Fruit fly (Drosophila melanogaster) whole organism, embryonic: ENCODE results near the gene Jhbp7.
A peak's percentile ranks its signal among the peaks of the same experiment; 100 is the strongest.

ENCODE experiments used
- CG11093 ChIP-seq: fragments of 200-800 bp; sonication (Bioruptor generic); IDR thresholded peaks from 3 replicates; pipeline ENCODE4 v1.3.6; 2022; ENCODE audit warnings: missing biosample characterization, missing genetic modification characterization
- CG12236 ChIP-seq: fragments of 200-800 bp; sonication (Bioruptor generic); optimal IDR thresholded peaks from 2 replicates; lab custom pipeline; 2016; ENCODE audit warnings: missing biosample characterization, missing genetic modification characterization
- CG12659 ChIP-seq: fragments of 200-800 bp; sonication (Bioruptor generic); optimal IDR thresholded peaks from 3 replicates; lab custom pipeline; 2017; ENCODE audit warnings: mild to moderate bottlenecking, missing biosample characterization, missing genetic modification reagents, missing genetic modification characterization
- CG1603 ChIP-seq: fragments of 200-800 bp; sonication (Bioruptor generic); optimal IDR thresholded peaks from 2 replicates; lab custom pipeline; 2019; ENCODE audit warnings: missing biosample characterization, mild to moderate bottlenecking, missing genetic modification characterization, moderate library complexity
- CG16863 ChIP-seq: fragments of 200-800 bp; sonication (Bioruptor generic); optimal IDR thresholded peaks from 3 replicates; lab custom pipeline; 2016; ENCODE audit warnings: missing biosample characterization, missing genetic modification characterization
- CG1792 ChIP-seq: fragments of 200-800 bp; sonication (Bioruptor generic); optimal IDR thresholded peaks from 2 replicates; lab custom pipeline; 2016; ENCODE audit warnings: missing biosample characterization, missing genetic modification characterization
- CG18262 ChIP-seq: fragments of 200-800 bp; optimal IDR thresholded peaks from 3 replicates; lab custom pipeline; 2019; ENCODE audit warnings: missing biosample characterization, mild to moderate bottlenecking, missing genetic modification characterization, moderate library complexity
- CG2129 ChIP-seq: fragments of 200-800 bp; sonication (Bioruptor generic); IDR thresholded peaks from 2 replicates; pipeline ENCODE4 v1.3.6; 2022; ENCODE audit warnings: missing biosample characterization, missing genetic modification characterization; ENCODE audit not compliant: partially characterized antibody
- CG2678 ChIP-seq: fragments of 200-800 bp; sonication (Bioruptor generic); optimal IDR thresholded peaks from 3 replicates; lab custom pipeline; 2019; ENCODE audit warnings: missing biosample characterization, mild to moderate bottlenecking, missing genetic modification characterization, moderate library complexity
- CG2875 ChIP-seq: fragments of 200-800 bp; sonication (Bioruptor generic); optimal IDR thresholded peaks from 2 replicates; lab custom pipeline; 2017; ENCODE audit warnings: missing biosample characterization, mild to moderate bottlenecking, missing genetic modification characterization, missing genetic modification reagents
- CG31441 ChIP-seq: fragments of 200-800 bp; sonication (Bioruptor generic); IDR thresholded peaks from 2 replicates; pipeline ENCODE4 v1.3.6; 2022; ENCODE audit warnings: missing biosample characterization, missing genetic modification characterization
- CG33213 ChIP-seq: fragments of 200-800 bp; sonication (Bioruptor generic); optimal IDR thresholded peaks from 3 replicates; lab custom pipeline; 2016; ENCODE audit warnings: missing biosample characterization, missing genetic modification characterization
- CG33557 ChIP-seq: fragments of 200-800 bp; sonication (Bioruptor generic); optimal IDR thresholded peaks from 2 replicates; lab custom pipeline; 2019; ENCODE audit warnings: missing biosample characterization, mild to moderate bottlenecking, missing genetic modification characterization, moderate library complexity
- CG3726 ChIP-seq: fragments of 200-800 bp; sonication (Bioruptor generic); IDR thresholded peaks from 3 replicates; pipeline ENCODE4, ENCODE4 v1.3.6; 2022; ENCODE audit warnings: missing biosample characterization, missing genetic modification characterization
- CG4707 ChIP-seq: fragments of 200-800 bp; sonication (Bioruptor generic); optimal IDR thresholded peaks from 2 replicates; lab custom pipeline; 2018; ENCODE audit warnings: missing biosample characterization, mild to moderate bottlenecking, missing genetic modification characterization, moderate library complexity
- CG4730 ChIP-seq: fragments of 200-800 bp; sonication (Bioruptor generic); IDR thresholded peaks from 2 replicates; pipeline ENCODE4 v1.3.6; 2022; ENCODE audit warnings: missing biosample characterization, missing genetic modification characterization
- CG5180 ChIP-seq: fragments of 200-800 bp; sonication (Bioruptor generic); optimal IDR thresholded peaks from 3 replicates; lab custom pipeline; 2017; ENCODE audit warnings: missing biosample characterization, missing genetic modification characterization, mild to moderate bottlenecking, moderate library complexity, missing genetic modification reagents
- CG6791 ChIP-seq: fragments of 200-800 bp; sonication (Bioruptor generic); IDR thresholded peaks from 3 replicates; pipeline ENCODE4 v1.3.6; 2022; ENCODE audit warnings: missing biosample characterization, missing genetic modification characterization; ENCODE audit not compliant: partially characterized antibody
- CG7271 ChIP-seq: fragments of 200-800 bp; sonication (Bioruptor generic); optimal IDR thresholded peaks from 2 replicates; lab custom pipeline; 2018; ENCODE audit warnings: missing biosample characterization, mild to moderate bottlenecking, missing genetic modification characterization, moderate library complexity
- CG8281 ChIP-seq: fragments of 200-800 bp; sonication (Bioruptor generic); optimal IDR thresholded peaks from 2 replicates; lab custom pipeline; 2018; ENCODE audit warnings: missing biosample characterization, mild to moderate bottlenecking, missing genetic modification characterization, moderate library complexity
- CG8765 ChIP-seq: fragments of 200-800 bp; sonication (Bioruptor generic); IDR thresholded peaks from 2 replicates; pipeline ENCODE4 v1.3.6; 2022; ENCODE audit warnings: missing biosample characterization, missing genetic modification characterization
- CG9609 ChIP-seq: fragments of 200-800 bp; sonication (Bioruptor generic); optimal IDR thresholded peaks from 3 replicates; lab custom pipeline; 2016; ENCODE audit warnings: missing biosample characterization, missing genetic modification characterization
- Chrac-16 ChIP-seq: fragments of 200-800 bp; sonication (Bioruptor generic); optimal IDR thresholded peaks from 3 replicates; lab custom pipeline; 2016; ENCODE audit warnings: missing biosample characterization, missing genetic modification characterization
- Dfd ChIP-seq, 2 experiments: fragments of >200 bp; optimal IDR thresholded peaks; 2 replicates each; lab custom pipeline; 2017; ENCODE audit warnings: missing biosample characterization in 2 of 2, missing genetic modification characterization in 2 of 2
- Dp ChIP-seq: fragments of 200-800 bp; sonication (Bioruptor generic); optimal IDR thresholded peaks from 2 replicates; lab custom pipeline; 2018; ENCODE audit warnings: missing biosample characterization, mild to moderate bottlenecking, missing genetic modification characterization, moderate library complexity
- Drgx ChIP-seq: fragments of 200-800 bp; sonication (Bioruptor generic); IDR thresholded peaks from 2 replicates; pipeline ENCODE4 v1.3.6; 2022; ENCODE audit warnings: missing biosample characterization, missing genetic modification characterization
- Fer2 ChIP-seq: fragments of 200-800 bp; sonication (Bioruptor generic); optimal IDR thresholded peaks from 2 replicates; lab custom pipeline; 2018; ENCODE audit warnings: missing biosample characterization, mild to moderate bottlenecking, missing genetic modification characterization, moderate library complexity
- H15 ChIP-seq: fragments of 200-800 bp; sonication (Bioruptor generic); IDR thresholded peaks from 3 replicates; pipeline ENCODE4 v1.3.6; 2022; ENCODE audit warnings: missing biosample characterization, missing genetic modification characterization
- HmgD ChIP-seq: fragments of 200-800 bp; sonication (Bioruptor generic); optimal IDR thresholded peaks from 3 replicates; lab custom pipeline; 2016; ENCODE audit warnings: missing biosample characterization, missing genetic modification characterization
- HmgZ ChIP-seq: fragments of 200-800 bp; sonication (Bioruptor generic); optimal IDR thresholded peaks from 2 replicates; lab custom pipeline; 2018; ENCODE audit warnings: missing biosample characterization, mild to moderate bottlenecking, missing genetic modification characterization
- Scr ChIP-seq: fragments of 200-800 bp; sonication (Bioruptor generic); IDR thresholded peaks from 2 replicates; pipeline ENCODE4 v1.3.6; 2022; ENCODE audit warnings: missing biosample characterization, missing genetic modification characterization; ENCODE audit not compliant: partially characterized antibody
- ac ChIP-seq: fragments of 200-800 bp; sonication (Bioruptor generic); optimal IDR thresholded peaks from 3 replicates; lab custom pipeline; 2017; ENCODE audit warnings: missing biosample characterization, mild to moderate bottlenecking, missing genetic modification characterization
- bab2 ChIP-seq: fragments of 200-800 bp; sonication (Bioruptor generic); optimal IDR thresholded peaks from 2 replicates; lab custom pipeline; 2016; ENCODE audit warnings: missing biosample characterization, missing genetic modification characterization
- br ChIP-seq: fragments of >200 bp; optimal IDR thresholded peaks from 2 replicates; lab custom pipeline; 2017
- chn ChIP-seq: fragments of 200-800 bp; sonication (Bioruptor generic); optimal IDR thresholded peaks from 2 replicates; lab custom pipeline; 2016; ENCODE audit warnings: missing biosample characterization, missing genetic modification characterization
- da ChIP-seq: fragments of 200-800 bp; sonication (Bioruptor generic); optimal IDR thresholded peaks from 2 replicates; lab custom pipeline; 2016; ENCODE audit warnings: missing biosample characterization, missing genetic modification characterization
- eve ChIP-seq, 2 experiments: fragments of >200 bp; optimal IDR thresholded peaks; 2 replicates each; lab custom pipeline; 2017; ENCODE audit warnings: missing biosample characterization in 2 of 2, missing genetic modification characterization in 2 of 2
- fd102C ChIP-seq: fragments of 200-800 bp; sonication (Bioruptor generic); optimal IDR thresholded peaks from 2 replicates; lab custom pipeline; 2018; ENCODE audit warnings: missing biosample characterization, mild to moderate bottlenecking, missing genetic modification characterization, moderate library complexity
- fd64A ChIP-seq: fragments of 200-800 bp; sonication (Bioruptor generic); optimal IDR thresholded peaks from 3 replicates; lab custom pipeline; 2018; ENCODE audit warnings: missing biosample characterization, mild to moderate bottlenecking, missing genetic modification characterization
- grn ChIP-seq: fragments of 200-800 bp; sonication (Bioruptor generic); optimal IDR thresholded peaks from 3 replicates; lab custom pipeline; 2017; ENCODE audit warnings: missing biosample characterization, missing genetic modification characterization
- ken ChIP-seq: fragments of 200-800 bp; sonication (Bioruptor generic); IDR thresholded peaks from 3 replicates; pipeline ENCODE4 v1.3.6; 2022; ENCODE audit warnings: missing biosample characterization, missing genetic modification characterization
- nau ChIP-seq: fragments of 200-800 bp; sonication (Bioruptor generic); optimal IDR thresholded peaks from 3 replicates; lab custom pipeline; 2017; ENCODE audit warnings: missing biosample characterization, mild to moderate bottlenecking, missing genetic modification characterization, missing genetic modification reagents
- onecut ChIP-seq: fragments of 200-800 bp; sonication (Bioruptor generic); IDR thresholded peaks from 2 replicates; pipeline ENCODE4 v1.3.6; 2022; ENCODE audit warnings: missing biosample characterization, missing genetic modification characterization
- pan ChIP-seq, 4 experiments: fragments of >200 bp in 3 of 4; fragments of 200-800 bp in 1 of 4; sonication (Bioruptor generic) in 1 of 4; optimal IDR thresholded peaks in 3 of 4; IDR thresholded peaks in 1 of 4; 2 replicates each; pipeline versions ENCODE4 v1.3.6 to Lab custom; 2017 to 2022; ENCODE audit warnings: missing biosample characterization in 2 of 4, missing genetic modification characterization in 2 of 4, mixed read lengths in 1 of 4
- pho ChIP-seq: fragments of 200-800 bp; sonication (Bioruptor generic); optimal IDR thresholded peaks from 2 replicates; lab custom pipeline; 2016; ENCODE audit warnings: missing biosample characterization, missing genetic modification characterization
- repo ChIP-seq: fragments of 200-800 bp; sonication (Bioruptor generic); optimal IDR thresholded peaks from 2 replicates; lab custom pipeline; 2016; ENCODE audit warnings: missing biosample characterization, missing genetic modification characterization
- sens-2 ChIP-seq: fragments of 200-800 bp; sonication (Bioruptor generic); IDR thresholded peaks from 2 replicates; pipeline ENCODE4 v1.3.6; 2022; ENCODE audit warnings: missing biosample characterization, missing genetic modification characterization
- wek ChIP-seq: fragments of 200-800 bp; sonication (Bioruptor generic); optimal IDR thresholded peaks from 3 replicates; lab custom pipeline; 2018; ENCODE audit warnings: missing biosample characterization, mild to moderate bottlenecking, missing genetic modification characterization, moderate library complexity
- zfh2 ChIP-seq: fragments of 200-800 bp; sonication (Bioruptor generic); optimal IDR thresholded peaks from 2 replicates; lab custom pipeline; 2016; ENCODE audit warnings: missing biosample characterization, missing genetic modification characterization

Gene Jhbp7

DNA sequence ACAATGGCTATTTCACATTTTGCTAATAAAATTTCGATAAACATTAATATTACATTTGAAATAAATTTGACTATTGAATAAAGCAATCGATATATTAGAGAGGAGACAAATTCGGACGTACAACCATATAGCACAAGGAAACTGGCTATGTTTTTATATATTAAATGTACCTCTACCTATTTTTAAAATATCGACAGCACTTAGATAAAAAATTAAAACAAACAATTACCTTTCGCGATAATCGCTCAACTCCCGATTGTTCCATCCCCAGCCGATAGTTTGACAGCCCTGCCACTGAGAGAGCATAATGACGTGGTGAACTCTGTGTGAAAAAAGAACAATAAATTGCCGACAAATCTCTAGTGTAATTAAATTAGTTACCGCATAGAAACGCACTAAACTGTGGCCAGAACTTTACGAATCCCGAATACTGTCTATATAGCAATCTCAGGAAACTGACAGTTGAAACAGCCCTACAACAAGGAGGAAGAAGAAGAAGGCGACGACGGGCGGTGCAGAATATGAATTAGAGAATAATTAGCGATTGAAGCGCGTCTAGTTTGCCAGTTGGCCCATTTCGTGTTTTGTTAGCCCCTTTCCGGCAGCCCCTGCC lies 21.3 kb downstream of the Jhbp7 start, which contains the start of gene CG11857 (continued):
- TF ChIP-seq Scr (GFP tag; lab: Robert Waterston, UW): peak; percentile 100
- TF ChIP-seq bab2 (GFP tag; lab: Kevin White, UChicago): peak; percentile 98
- TF ChIP-seq chn (GFP tag; lab: Kevin White, UChicago): peak; percentile 98
- TF ChIP-seq CG12236: peak; percentile 94
- no peak for TF ChIP-seq nau (GFP tag; lab: Kevin White, UChicago)
- peak; percentile 98 for TF ChIP-seq pho (GFP tag; lab: Kevin White, UChicago)
- peak; percentile 99 for TF ChIP-seq zfh2 (GFP tag; lab: Kevin White, UChicago)
- peak; percentile 98 for TF ChIP-seq CG8765 (GFP tag; lab: Robert Waterston, UW)
- peak; percentile 90 for TF ChIP-seq CG2875 (GFP tag; lab: Kevin White, UChicago)
- TF ChIP-seq CG31441 (GFP tag; lab: Robert Waterston, UW): peak; percentile 96
- peak; percentile 99 for TF ChIP-seq CG4730
- peak; percentile 79 for TF ChIP-seq fd102C
- peak in 1 of 2 experiments; percentile 54 for TF ChIP-seq eve (GFP tag; optimal IDR thresholded peaks at IDR 0.05; lab: Kevin White, UChicago)
- TF ChIP-seq onecut (GFP tag; lab: Robert Waterston, UW): peak; percentile 93
- peak; percentile 99 for TF ChIP-seq sens-2 (GFP tag; lab: Robert Waterston, UW)
- peak; percentile 79 for TF ChIP-seq wek
- TF ChIP-seq CG3726 (GFP tag; lab: Robert Waterston, UW): peak; percentile 96
- TF ChIP-seq Drgx (GFP tag; lab: Robert Waterston, UW): peak; percentile 96
- peak; percentile 98 for TF ChIP-seq CG2678 (tag; lab: Kevin White, UChicago)
- TF ChIP-seq CG4707: peak; percentile 82
- TF ChIP-seq Dp: peak; percentile 65
- TF ChIP-seq grn (GFP tag; lab: Kevin White, UChicago): peak; percentile 79
- peak; percentile 98 for TF ChIP-seq CG9609 (GFP tag; lab: Kevin White, UChicago)
- TF ChIP-seq pan (optimal IDR thresholded peaks at IDR 0.05; lab: Kevin White, UChicago): no peak
- TF ChIP-seq pan (GFP tag; optimal IDR thresholded peaks at IDR 0.05 in 1 of 2, IDR thresholded peaks at IDR 0.05 in 1 of 2): peak in 1 of 2 experiments; percentile 99
- peak; percentile 96 for TF ChIP-seq CG16863 (GFP tag; lab: Kevin White, UChicago)
- TF ChIP-seq CG33557: peak; percentile 96
- TF ChIP-seq repo (GFP tag; lab: Kevin White, UChicago): peak; percentile 95
- TF ChIP-seq br (lab: Kevin White, UChicago): no peak
- TF ChIP-seq da (GFP tag; lab: Kevin White, UChicago): peak; percentile 95
- peak; percentile 99 for TF ChIP-seq CG11093 (GFP tag; lab: Robert Waterston, UW)
- TF ChIP-seq Dfd (GFP tag; optimal IDR thresholded peaks at IDR 0.05; lab: Kevin White, UChicago): peak in 1 of 2 experiments; percentile 82
- TF ChIP-seq Fer2 (tag; lab: Kevin White, UChicago): peak; percentile 97
- TF ChIP-seq CG12659 (GFP tag; lab: Kevin White, UChicago): peak; percentile 99
- peak; percentile 99 for TF ChIP-seq HmgZ
- TF ChIP-seq fd64A (GFP tag; lab: Kevin White, UChicago): peak; percentile 78
- TF ChIP-seq CG5180 (GFP tag; lab: Kevin White, UChicago): no peak
- peak; percentile 95 for TF ChIP-seq HmgD (GFP tag; lab: Kevin White, UChicago)
- TF ChIP-seq CG7271 (tag; lab: Kevin White, UChicago): peak; percentile 95
- TF ChIP-seq CG2129 (GFP tag; lab: Robert Waterston, UW): peak; percentile 100
- TF ChIP-seq ken: peak; percentile 99
- TF ChIP-seq ac (GFP tag; lab: Kevin White, UChicago): peak; percentile 89
- peak; percentile 99 for TF ChIP-seq Chrac-16 (GFP tag; lab: Kevin White, UChicago)
- TF ChIP-seq H15 (GFP tag; lab: Robert Waterston, UW): peak; percentile 99
- TF ChIP-seq CG18262 (tag; lab: Kevin White, UChicago): peak; percentile 96
- TF ChIP-seq CG8281 (tag; lab: Kevin White, UChicago): peak; percentile 90
- TF ChIP-seq CG6791 (GFP tag; lab: Robert Waterston, UW): peak; percentile 98
- TF ChIP-seq CG1792 (GFP tag; lab: Kevin White, UChicago): peak; percentile 95
- peak; percentile 97 for TF ChIP-seq CG1603 (tag; lab: Kevin White, UChicago)
- TF ChIP-seq CG33213 (GFP tag; lab: Kevin White, UChicago): peak; percentile 97
